Fruit fly (Drosophila melanogaster) whole organism: ENCODE data around the gene CG7546.

Experiments
- CG8478 ChIP-seq: fragments of >200 bp; optimal IDR thresholded peaks from 2 replicates; lab custom pipeline; 2018; ENCODE audit warnings: inconsistent platforms
- pan ChIP-seq: fragments of >200 bp; optimal IDR thresholded peaks from 2 replicates; lab custom pipeline; 2017
- usp ChIP-seq: fragments of >200 bp; optimal IDR thresholded peaks from 2 replicates; lab custom pipeline; 2017; ENCODE audit warnings: missing biosample characterization, missing genetic modification characterization, mixed read lengths

- TF ChIP-seq pan (lab: Kevin White, UChicago), result no peak
- no peak for TF ChIP-seq usp (GFP tag; lab: Kevin White, UChicago)
- TF ChIP-seq CG8478 (lab: Kevin White, UChicago), result no peak
Observed at dm6 chr3L:7541068-7541467, 30.3 kb downstream of the CG7546 start, which contains the start of gene CG32374.
